Worm (Caenorhabditis elegans): ENCODE data around the gene ZK84.4.
"Not testable (repeated sequence)": the region's sequence is repeated elsewhere in the genome, so short reads cannot be mapped to it uniquely, and the experiment has no call there.

DNA sequence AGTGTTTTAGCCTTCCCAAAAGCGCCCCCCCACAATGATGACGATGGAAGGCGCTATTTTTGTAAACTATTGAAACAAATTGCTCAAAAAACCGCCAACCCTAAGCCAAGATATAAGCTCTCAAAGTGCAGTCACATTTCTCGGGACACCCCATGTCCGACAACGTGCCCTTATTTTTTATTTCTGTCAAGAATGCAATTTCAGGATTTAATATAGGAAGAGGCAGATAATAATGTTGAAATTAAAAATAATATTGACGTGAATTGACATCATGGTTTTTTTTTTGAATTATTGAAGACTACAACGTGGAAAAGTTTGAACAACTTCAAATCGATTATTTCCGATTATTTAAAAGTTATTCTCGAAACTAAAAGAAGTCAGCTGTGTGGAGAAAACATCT lies 5.3 kb upstream of the ZK84.4 start, which contains the start of gene ZK84.2:
- TF ChIP-seq unc-55, unc-62 (GFP tag; optimal IDR thresholded peaks at IDR 0.05): not testable (repeated sequence)
